Fruit fly (Drosophila melanogaster) whole organism, embryonic: ENCODE results near the gene Frq2.

Experiments used
- Atf6 ChIP-seq: fragments of 200-800 bp; sonication (Bioruptor generic); IDR thresholded peaks from 2 replicates; pipeline ENCODE4 v1.3.6; 2022; ENCODE audit warnings: missing biosample characterization, missing genetic modification characterization
- Blimp-1 ChIP-seq: fragments of 200-800 bp; sonication (Bioruptor generic); optimal IDR thresholded peaks from 3 replicates; lab custom pipeline; 2018; ENCODE audit warnings: missing biosample characterization, missing genetic modification characterization, mild to moderate bottlenecking, moderate library complexity, missing genetic modification reagents
- CG11696 ChIP-seq: fragments of 200-800 bp; sonication (Bioruptor generic); IDR thresholded peaks from 2 replicates; pipeline ENCODE4 v1.3.6; 2022; ENCODE audit warnings: missing biosample characterization, missing genetic modification characterization
- CG1233 ChIP-seq: fragments of 200-800 bp; sonication (Bioruptor generic); optimal IDR thresholded peaks from 4 replicates; lab custom pipeline; 2018; ENCODE audit warnings: missing biosample characterization, mild to moderate bottlenecking, missing genetic modification characterization
- CG12391 ChIP-seq: fragments of 200-800 bp; sonication (Bioruptor generic); optimal IDR thresholded peaks from 3 replicates; lab custom pipeline; 2018; ENCODE audit warnings: missing biosample characterization, mild to moderate bottlenecking, missing genetic modification characterization, moderate library complexity
- CG13296 ChIP-seq: fragments of 200-800 bp; sonication (Bioruptor generic); optimal IDR thresholded peaks from 3 replicates; lab custom pipeline; 2018; ENCODE audit warnings: missing biosample characterization, mild to moderate bottlenecking, missing genetic modification characterization
- CG15696 ChIP-seq: fragments of 200-800 bp; sonication (Bioruptor generic); optimal IDR thresholded peaks from 2 replicates; lab custom pipeline; 2019; ENCODE audit warnings: missing biosample characterization, mild to moderate bottlenecking, missing genetic modification characterization, moderate library complexity
- CG1602 ChIP-seq: fragments of 200-800 bp; sonication (Bioruptor generic); optimal IDR thresholded peaks from 3 replicates; lab custom pipeline; 2016; ENCODE audit warnings: missing biosample characterization, missing genetic modification characterization
- CG16813 ChIP-seq: fragments of 200-800 bp; sonication (Bioruptor generic); IDR thresholded peaks from 3 replicates; pipeline ENCODE4 v1.3.6; 2022; ENCODE audit warnings: missing biosample characterization, missing genetic modification characterization; ENCODE audit not compliant: partially characterized antibody
- CG18476 ChIP-seq: fragments of 200-800 bp; sonication (Bioruptor generic); optimal IDR thresholded peaks from 2 replicates; lab custom pipeline; 2016; ENCODE audit warnings: missing biosample characterization, mild to moderate bottlenecking, missing genetic modification characterization
- CG30403 ChIP-seq: fragments of 200-800 bp; sonication (Bioruptor generic); optimal IDR thresholded peaks from 3 replicates; lab custom pipeline; 2016; ENCODE audit warnings: missing biosample characterization, missing genetic modification characterization
- CG31441 ChIP-seq: fragments of 200-800 bp; sonication (Bioruptor generic); IDR thresholded peaks from 2 replicates; pipeline ENCODE4 v1.3.6; 2022; ENCODE audit warnings: missing biosample characterization, missing genetic modification characterization
- CG4282 ChIP-seq: fragments of 200-800 bp; sonication (Bioruptor generic); optimal IDR thresholded peaks from 2 replicates; lab custom pipeline; 2016; ENCODE audit warnings: missing biosample characterization, missing genetic modification characterization
- CG4617 ChIP-seq: fragments of 200-800 bp; sonication (Bioruptor generic); optimal IDR thresholded peaks from 3 replicates; lab custom pipeline; 2016; ENCODE audit warnings: missing biosample characterization, missing genetic modification characterization, borderline replicate concordance
- CG7556 ChIP-seq: fragments of 200-800 bp; sonication (Bioruptor generic); optimal IDR thresholded peaks from 2 replicates; lab custom pipeline; 2017; ENCODE audit warnings: missing biosample characterization, mild to moderate bottlenecking, missing genetic modification characterization
- Eip74EF ChIP-seq, 2 experiments: fragments of 200-800 bp in 1 of 2; fragments of >200 bp in 1 of 2; sonication (Bioruptor generic) in 1 of 2; optimal IDR thresholded peaks; 2 replicates each; lab custom pipeline; 2017 to 2019; ENCODE audit warnings: missing biosample characterization in 2 of 2, missing genetic modification characterization in 2 of 2, mild to moderate bottlenecking in 1 of 2, moderate library complexity in 1 of 2
- HLH4C ChIP-seq: fragments of 200-800 bp; sonication (Bioruptor generic); IDR thresholded peaks from 3 replicates; pipeline ENCODE4 v1.3.6; 2022; ENCODE audit warnings: missing biosample characterization, missing genetic modification characterization; ENCODE audit not compliant: partially characterized antibody
- Hmx ChIP-seq: fragments of 200-800 bp; sonication (Bioruptor generic); optimal IDR thresholded peaks from 2 replicates; lab custom pipeline; 2016; ENCODE audit warnings: missing biosample characterization, missing genetic modification characterization
- Hr3 ChIP-seq: fragments of 200-800 bp; sonication (Bioruptor generic); optimal IDR thresholded peaks from 3 replicates; lab custom pipeline; 2016; ENCODE audit warnings: missing biosample characterization, missing genetic modification characterization
- Lpt ChIP-seq: fragments of >200 bp; optimal IDR thresholded peaks from 2 replicates; lab custom pipeline; 2018; ENCODE audit warnings: missing biosample characterization, missing genetic modification characterization
- Meics ChIP-seq: fragments of 200-800 bp; sonication (Bioruptor generic); optimal IDR thresholded peaks from 2 replicates; lab custom pipeline; 2017; ENCODE audit warnings: missing biosample characterization, mild to moderate bottlenecking, missing genetic modification characterization
- Oli ChIP-seq: fragments of 200-800 bp; sonication (Bioruptor generic); optimal IDR thresholded peaks from 2 replicates; lab custom pipeline; 2018; ENCODE audit warnings: missing biosample characterization, mild to moderate bottlenecking, missing genetic modification characterization, moderate library complexity
- PHDP ChIP-seq: fragments of 200-800 bp; sonication (Bioruptor generic); optimal IDR thresholded peaks from 3 replicates; lab custom pipeline; 2018; ENCODE audit warnings: missing biosample characterization, mild to moderate bottlenecking, missing genetic modification characterization, moderate library complexity
- Sox100B ChIP-seq: fragments of 200-800 bp; sonication (Bioruptor generic); optimal IDR thresholded peaks from 3 replicates; lab custom pipeline; 2018; ENCODE audit warnings: missing biosample characterization, mild to moderate bottlenecking, missing genetic modification characterization
- Sox102F ChIP-seq: fragments of 200-800 bp; sonication (Bioruptor generic); optimal IDR thresholded peaks from 2 replicates; lab custom pipeline; 2018; ENCODE audit warnings: missing biosample characterization, mild to moderate bottlenecking, missing genetic modification characterization, moderate library complexity
- Stat92E ChIP-seq, 3 experiments: fragments of >200 bp in 2 of 3; fragments of 200-800 bp in 1 of 3; sonication (Bioruptor generic) in 1 of 3; optimal IDR thresholded peaks; 2 replicates each; lab custom pipeline; 2017 to 2019; ENCODE audit warnings: missing biosample characterization in 3 of 3, missing genetic modification characterization in 3 of 3, mild to moderate bottlenecking in 1 of 3, moderate library complexity in 1 of 3
- bbx ChIP-seq: fragments of 200-800 bp; sonication (Bioruptor generic); IDR thresholded peaks from 2 replicates; pipeline ENCODE4 v1.3.6; 2022; ENCODE audit warnings: missing biosample characterization, missing genetic modification characterization; ENCODE audit not compliant: partially characterized antibody
- cad ChIP-seq: fragments of >200 bp; optimal IDR thresholded peaks from 2 replicates; lab custom pipeline; 2017; ENCODE audit warnings: missing biosample characterization, missing genetic modification characterization
- cato ChIP-seq: fragments of 200-800 bp; sonication (Bioruptor generic); optimal IDR thresholded peaks from 2 replicates; lab custom pipeline; 2016; ENCODE audit warnings: missing biosample characterization, missing genetic modification characterization, borderline replicate concordance
- crp ChIP-seq, 2 experiments: fragments of 200-800 bp; sonication (Bioruptor generic); optimal IDR thresholded peaks; 2 replicates in 1 of 2; 3 replicates in 1 of 2; lab custom pipeline; 2017; ENCODE audit warnings: missing biosample characterization in 2 of 2, missing genetic modification characterization in 2 of 2, mild to moderate bottlenecking in 1 of 2, moderate library complexity in 1 of 2
- dimm ChIP-seq: fragments of 200-800 bp; sonication (Bioruptor generic); IDR thresholded peaks from 2 replicates; pipeline ENCODE4 v1.3.6; 2022; ENCODE audit warnings: missing biosample characterization, missing genetic modification characterization
- ems ChIP-seq: fragments of 200-800 bp; sonication (Bioruptor generic); optimal IDR thresholded peaks from 3 replicates; lab custom pipeline; 2016; ENCODE audit warnings: missing biosample characterization, missing genetic modification characterization
- grau ChIP-seq: fragments of 200-800 bp; optimal IDR thresholded peaks from 3 replicates; lab custom pipeline; 2019; ENCODE audit warnings: missing biosample characterization, mild to moderate bottlenecking, missing genetic modification characterization, moderate library complexity
- gro ChIP-seq: fragments of 200-800 bp; sonication (Bioruptor generic); optimal IDR thresholded peaks from 2 replicates; lab custom pipeline; 2016; ENCODE audit warnings: missing biosample characterization, missing genetic modification characterization
- gt ChIP-seq: fragments of 200-800 bp; sonication (Bioruptor generic); IDR thresholded peaks from 2 replicates; pipeline ENCODE4 v1.3.6; 2022; ENCODE audit warnings: missing biosample characterization, missing genetic modification characterization
- lbe ChIP-seq: fragments of 200-800 bp; sonication (Bioruptor generic); optimal IDR thresholded peaks from 2 replicates; lab custom pipeline; 2016; ENCODE audit warnings: missing biosample characterization, mild to moderate bottlenecking, missing genetic modification characterization
- lmd ChIP-seq: fragments of 200-800 bp; sonication (Bioruptor generic); IDR thresholded peaks from 2 replicates; pipeline ENCODE4 v1.3.6; 2022; ENCODE audit warnings: missing biosample characterization, missing genetic modification characterization
- lov ChIP-seq, 2 experiments: fragments of 200-800 bp in 1 of 2; fragments of >200 bp in 1 of 2; sonication (Bioruptor generic) in 1 of 2; IDR thresholded peaks in 1 of 2; optimal IDR thresholded peaks in 1 of 2; 2 replicates in 1 of 2; 3 replicates in 1 of 2; pipeline versions ENCODE4 v1.3.6 to Lab custom; 2017 to 2022; ENCODE audit warnings: missing biosample characterization in 1 of 2, missing genetic modification characterization in 1 of 2
- pb ChIP-seq: fragments of 200-800 bp; sonication (Bioruptor generic); optimal IDR thresholded peaks from 3 replicates; lab custom pipeline; 2016; ENCODE audit warnings: missing biosample characterization, missing genetic modification characterization
- prd ChIP-seq, 3 experiments: fragments of >200 bp in 2 of 3; fragments of 200-800 bp in 1 of 3; sonication (Bioruptor generic) in 1 of 3; optimal IDR thresholded peaks in 2 of 3; IDR thresholded peaks in 1 of 3; 2 replicates in 2 of 3; 3 replicates in 1 of 3; pipeline versions ENCODE4 v1.3.6 to Lab custom; 2017 to 2022; ENCODE audit warnings: missing biosample characterization in 1 of 3, missing genetic modification characterization in 1 of 3
- psq ChIP-seq: fragments of 200-800 bp; sonication (Bioruptor generic); optimal IDR thresholded peaks from 2 replicates; lab custom pipeline; 2017; ENCODE audit warnings: missing biosample characterization, missing genetic modification characterization
- pum ChIP-seq: fragments of 200-800 bp; sonication (Bioruptor generic); optimal IDR thresholded peaks from 2 replicates; lab custom pipeline; 2016; ENCODE audit warnings: missing biosample characterization, missing genetic modification characterization
- ranshi ChIP-seq: fragments of 200-800 bp; sonication (Bioruptor generic); IDR thresholded peaks from 2 replicates; pipeline ENCODE4 v1.3.6; 2022; ENCODE audit warnings: missing biosample characterization, missing genetic modification characterization
- schlank ChIP-seq: fragments of 200-800 bp; sonication (Bioruptor generic); optimal IDR thresholded peaks from 2 replicates; lab custom pipeline; 2018; ENCODE audit warnings: missing biosample characterization, mild to moderate bottlenecking, missing genetic modification characterization
- tin ChIP-seq: fragments of 200-800 bp; sonication (Bioruptor generic); optimal IDR thresholded peaks from 3 replicates; lab custom pipeline; 2016; ENCODE audit warnings: missing biosample characterization, missing genetic modification characterization
- unpg ChIP-seq: fragments of 200-800 bp; sonication (Bioruptor generic); optimal IDR thresholded peaks from 3 replicates; lab custom pipeline; 2018; ENCODE audit warnings: missing biosample characterization, mild to moderate bottlenecking, missing genetic modification characterization, moderate library complexity
- wor ChIP-seq: fragments of 200-800 bp; sonication (Bioruptor generic); IDR thresholded peaks from 2 replicates; pipeline ENCODE4 v1.3.6; 2022; ENCODE audit warnings: missing biosample characterization, missing genetic modification characterization
- z ChIP-seq: fragments of 200-800 bp; sonication (Bioruptor generic); IDR thresholded peaks from 3 replicates; pipeline ENCODE4 v1.3.6; 2022; ENCODE audit warnings: missing biosample characterization, missing genetic modification characterization

Gene Frq2

DNA sequence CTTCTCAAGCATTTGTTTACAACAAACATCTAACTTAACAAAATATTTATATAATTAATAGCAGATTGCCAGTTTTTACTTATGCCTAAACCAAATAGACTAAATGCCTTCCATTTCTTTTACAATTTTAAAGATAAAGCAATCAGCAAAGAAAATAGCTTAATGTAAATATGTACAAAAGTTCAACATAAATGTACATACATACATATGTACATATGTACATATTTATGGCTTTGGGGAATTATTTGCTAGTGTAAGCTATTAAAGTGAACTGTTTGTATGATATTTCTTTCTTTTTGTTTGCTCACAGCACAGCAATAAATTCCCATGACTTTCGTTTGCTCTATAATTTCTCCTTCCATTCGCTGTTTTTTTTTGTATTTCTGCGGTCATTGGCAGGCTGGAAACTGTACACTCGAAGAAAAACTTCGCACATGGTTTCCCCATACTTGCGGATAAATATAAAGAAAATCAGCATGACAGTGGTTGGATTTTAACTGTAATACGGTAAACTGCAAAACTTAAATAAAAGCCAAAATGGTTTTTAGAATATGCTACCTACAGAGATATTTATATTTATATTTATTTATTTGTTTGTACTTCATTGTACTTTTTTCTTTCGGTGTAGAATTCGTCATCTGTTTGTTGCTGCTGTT lies 36.4 kb upstream of the Frq2 start (continued):
- TF ChIP-seq dimm (GFP tag; lab: Robert Waterston, UW) (no peak), CG1233 (GFP tag; lab: Kevin White, UChicago) (no peak), cato (GFP tag; lab: Kevin White, UChicago) (no peak), CG7556 (peak; percentile 34), gro (GFP tag; lab: Kevin White, UChicago) (no peak), CG13296 (GFP tag; lab: Kevin White, UChicago) (no peak), Sox100B (GFP tag; lab: Kevin White, UChicago) (peak; percentile 6), CG30403 (peak; percentile 31), bbx (GFP tag; lab: Robert Waterston, UW) (no peak), CG16813 (GFP tag; lab: Robert Waterston, UW) (no peak), CG4617 (GFP tag; lab: Kevin White, UChicago) (no peak), unpg (GFP tag; lab: Kevin White, UChicago) (no peak), HLH4C (no peak), cad (GFP tag; lab: Kevin White, UChicago) (no peak), lbe (GFP tag; lab: Kevin White, UChicago) (no peak), lmd (GFP tag; lab: Robert Waterston, UW) (peak; percentile 37; the same call in 1 of the 2 replicates), lov (optimal IDR thresholded peaks at IDR 0.05; lab: Kevin White, UChicago) (no peak), lov (GFP tag; IDR thresholded peaks at IDR 0.05; lab: Robert Waterston, UW) (no peak), Atf6 (no peak; the same call in 1 of the 2 replicates), Hmx (no peak), Oli (tag; lab: Kevin White, UChicago) (no peak), CG15696 (tag; lab: Kevin White, UChicago) (no peak), CG1602 (peak; percentile 21), Lpt (GFP tag; lab: Kevin White, UChicago) (no peak), grau (tag; lab: Kevin White, UChicago) (peak; percentile 32), psq (GFP tag; lab: Kevin White, UChicago) (no peak), Stat92E (GFP tag; optimal IDR thresholded peaks at IDR 0.05; lab: Kevin White, UChicago) (no peak), wor (GFP tag; lab: Robert Waterston, UW) (no peak), PHDP (tag; lab: Kevin White, UChicago) (no peak), schlank (tag; lab: Kevin White, UChicago) (no peak), pum (GFP tag; lab: Kevin White, UChicago) (no peak), pb (GFP tag; lab: Kevin White, UChicago) (no peak), ems (no peak), Sox102F (no peak), CG11696 (no peak), tin (no peak), CG12391 (tag; lab: Kevin White, UChicago) (no peak), CG18476 (GFP tag; lab: Kevin White, UChicago) (no peak), crp (GFP tag; optimal IDR thresholded peaks at IDR 0.05; lab: Kevin White, UChicago) (no peak), Hr3 (GFP tag; lab: Kevin White, UChicago) (no peak), prd (optimal IDR thresholded peaks at IDR 0.05; lab: Kevin White, UChicago) (no peak), prd (GFP tag; IDR thresholded peaks at IDR 0.05; lab: Robert Waterston, UW) (peak; percentile 26; the same call in 1 of the 3 replicates), CG31441 (no peak), ranshi (GFP tag; lab: Robert Waterston, UW) (no peak), Meics (no peak), gt (GFP tag; lab: Robert Waterston, UW) (no peak), CG4282 (GFP tag; lab: Kevin White, UChicago) (no peak), z (GFP tag; lab: Robert Waterston, UW) (no peak), Blimp-1 (GFP tag; lab: Kevin White, UChicago) (peak; percentile 51), Eip74EF (GFP tag; optimal IDR thresholded peaks at IDR 0.05; lab: Kevin White, UChicago) (no peak)
